Fruit fly (Drosophila melanogaster) whole organism, embryonic: Measurements from ENCODE around the gene pcm.
A peak's percentile ranks its signal among the peaks of the same experiment; 100 is the strongest.

ENCODE experiments used
- CG12155 ChIP-seq: fragments of 200-800 bp; sonication (Bioruptor generic); optimal IDR thresholded peaks from 3 replicates; lab custom pipeline; 2016; ENCODE audit warnings: missing biosample characterization, missing genetic modification characterization
- CG12659 ChIP-seq: fragments of 200-800 bp; sonication (Bioruptor generic); optimal IDR thresholded peaks from 3 replicates; lab custom pipeline; 2017; ENCODE audit warnings: mild to moderate bottlenecking, missing biosample characterization, missing genetic modification reagents, missing genetic modification characterization
- CG13424 ChIP-seq: fragments of 200-800 bp; sonication (Bioruptor generic); optimal IDR thresholded peaks from 2 replicates; lab custom pipeline; 2019; ENCODE audit warnings: missing biosample characterization, mild to moderate bottlenecking, missing genetic modification characterization, moderate library complexity
- CG13775 ChIP-seq: fragments of 200-800 bp; sonication (Bioruptor generic); optimal IDR thresholded peaks from 3 replicates; lab custom pipeline; 2017; ENCODE audit warnings: missing biosample characterization, mild to moderate bottlenecking, missing genetic modification characterization
- CG14860 ChIP-seq: fragments of 200-800 bp; sonication (Bioruptor generic); IDR thresholded peaks from 3 replicates; pipeline ENCODE4 v1.3.6; 2022; ENCODE audit warnings: missing biosample characterization, missing genetic modification characterization; ENCODE audit not compliant: partially characterized antibody
- CG1647 ChIP-seq: fragments of 200-800 bp; sonication (Bioruptor generic); optimal IDR thresholded peaks from 3 replicates; lab custom pipeline; 2016; ENCODE audit warnings: missing biosample characterization, missing genetic modification characterization
- CG1792 ChIP-seq: fragments of 200-800 bp; sonication (Bioruptor generic); optimal IDR thresholded peaks from 2 replicates; lab custom pipeline; 2016; ENCODE audit warnings: missing biosample characterization, missing genetic modification characterization
- CG30431 ChIP-seq: fragments of 200-800 bp; sonication (Bioruptor generic); optimal IDR thresholded peaks from 2 replicates; lab custom pipeline; 2017; ENCODE audit warnings: missing biosample characterization, missing genetic modification characterization
- CG4360 ChIP-seq: fragments of 200-800 bp; sonication (Bioruptor generic); IDR thresholded peaks from 2 replicates; pipeline ENCODE4 v1.3.6; 2022; ENCODE audit warnings: missing biosample characterization, missing genetic modification characterization
- CG4404 ChIP-seq: fragments of 200-800 bp; sonication (Bioruptor generic); IDR thresholded peaks from 2 replicates; pipeline ENCODE4 v1.3.6; 2022; ENCODE audit warnings: missing biosample characterization, missing genetic modification characterization
- CG6654 ChIP-seq: fragments of 200-800 bp; sonication (Bioruptor generic); optimal IDR thresholded peaks from 2 replicates; lab custom pipeline; 2017; ENCODE audit warnings: missing biosample characterization, mild to moderate bottlenecking, missing genetic modification characterization
- CG6765 ChIP-seq: fragments of 200-800 bp; sonication (Bioruptor generic); optimal IDR thresholded peaks from 3 replicates; lab custom pipeline; 2017; ENCODE audit warnings: missing biosample characterization, mild to moderate bottlenecking, missing genetic modification characterization
- CG7928 ChIP-seq: fragments of 200-800 bp; sonication (Bioruptor generic); optimal IDR thresholded peaks from 2 replicates; lab custom pipeline; 2017; ENCODE audit warnings: missing biosample characterization, mild to moderate bottlenecking, missing genetic modification characterization
- CG9876 ChIP-seq: fragments of 200-800 bp; sonication (Bioruptor generic); optimal IDR thresholded peaks from 2 replicates; lab custom pipeline; 2016; ENCODE audit warnings: missing biosample characterization, missing genetic modification characterization
- D ChIP-seq, 2 experiments: fragments of 200-800 bp in 1 of 2; fragments of >200 bp in 1 of 2; sonication (Bioruptor generic) in 1 of 2; optimal IDR thresholded peaks; 2 replicates in 1 of 2; 3 replicates in 1 of 2; lab custom pipeline; 2017; ENCODE audit warnings: mild to moderate bottlenecking in 1 of 2, missing biosample characterization in 1 of 2, missing genetic modification characterization in 1 of 2, missing genetic modification reagents in 1 of 2
- H15 ChIP-seq: fragments of 200-800 bp; sonication (Bioruptor generic); IDR thresholded peaks from 3 replicates; pipeline ENCODE4 v1.3.6; 2022; ENCODE audit warnings: missing biosample characterization, missing genetic modification characterization
- H2.0 ChIP-seq: fragments of 200-800 bp; sonication (Bioruptor generic); IDR thresholded peaks from 2 replicates; pipeline ENCODE4 v1.3.6; 2022; ENCODE audit warnings: missing biosample characterization, missing genetic modification characterization
- HmgD ChIP-seq: fragments of 200-800 bp; sonication (Bioruptor generic); optimal IDR thresholded peaks from 3 replicates; lab custom pipeline; 2016; ENCODE audit warnings: missing biosample characterization, missing genetic modification characterization
- HmgZ ChIP-seq: fragments of 200-800 bp; sonication (Bioruptor generic); optimal IDR thresholded peaks from 2 replicates; lab custom pipeline; 2018; ENCODE audit warnings: missing biosample characterization, mild to moderate bottlenecking, missing genetic modification characterization
- Hr39 ChIP-seq: fragments of >200 bp; optimal IDR thresholded peaks from 2 replicates; lab custom pipeline; 2017
- Nf-YA ChIP-seq: fragments of 200-800 bp; sonication (Bioruptor generic); IDR thresholded peaks from 2 replicates; pipeline ENCODE4 v1.3.6; 2022; ENCODE audit warnings: missing biosample characterization, missing genetic modification characterization
- Pdp1 ChIP-seq, 2 experiments: fragments of 200-800 bp; sonication (Bioruptor generic); optimal IDR thresholded peaks; 3 replicates each; lab custom pipeline; 2016; ENCODE audit warnings: missing biosample characterization in 2 of 2, missing genetic modification characterization in 2 of 2, mild to moderate bottlenecking in 1 of 2, moderate library complexity in 1 of 2
- Six4 ChIP-seq: fragments of 200-800 bp; sonication (Bioruptor generic); optimal IDR thresholded peaks from 2 replicates; lab custom pipeline; 2016; ENCODE audit warnings: missing biosample characterization, missing genetic modification characterization
- Ssrp ChIP-seq: fragments of 200-800 bp; sonication (Bioruptor generic); optimal IDR thresholded peaks from 2 replicates; lab custom pipeline; 2018; ENCODE audit warnings: missing biosample characterization, mild to moderate bottlenecking, missing genetic modification characterization, moderate library complexity
- abd-A ChIP-seq: fragments of 200-800 bp; sonication (Bioruptor generic); optimal IDR thresholded peaks from 3 replicates; lab custom pipeline; 2019; ENCODE audit warnings: missing biosample characterization, mild to moderate bottlenecking, missing genetic modification characterization, moderate library complexity
- aop ChIP-seq: fragments of 200-800 bp; sonication (Bioruptor generic); IDR thresholded peaks from 2 replicates; pipeline ENCODE4 v1.3.6; 2022; ENCODE audit warnings: missing biosample characterization, missing genetic modification characterization
- bowl ChIP-seq: fragments of 200-800 bp; sonication (Bioruptor generic); IDR thresholded peaks from 2 replicates; pipeline ENCODE4 v1.3.6; 2022; ENCODE audit warnings: missing biosample characterization, missing genetic modification characterization
- disco-r ChIP-seq: fragments of 200-800 bp; sonication (Bioruptor generic); optimal IDR thresholded peaks from 2 replicates; lab custom pipeline; 2016; ENCODE audit warnings: missing biosample characterization, missing genetic modification characterization
- dysf ChIP-seq: fragments of 200-800 bp; sonication (Bioruptor generic); IDR thresholded peaks from 3 replicates; pipeline ENCODE4 v1.3.6; 2022; ENCODE audit warnings: missing biosample characterization, missing genetic modification characterization
- fd96Cb ChIP-seq: fragments of 200-800 bp; sonication (Bioruptor generic); optimal IDR thresholded peaks from 2 replicates; lab custom pipeline; 2018; ENCODE audit warnings: missing biosample characterization, mild to moderate bottlenecking, missing genetic modification characterization, moderate library complexity
- fu2 ChIP-seq: fragments of 200-800 bp; sonication (Bioruptor generic); optimal IDR thresholded peaks from 2 replicates; lab custom pipeline; 2016; ENCODE audit warnings: missing biosample characterization, missing genetic modification characterization
- gce ChIP-seq: fragments of 200-800 bp; sonication (Bioruptor generic); IDR thresholded peaks from 3 replicates; pipeline ENCODE4 v1.3.6; 2022; ENCODE audit warnings: missing biosample characterization, missing genetic modification characterization
- gcm2 ChIP-seq: fragments of 200-800 bp; sonication (Bioruptor generic); optimal IDR thresholded peaks from 2 replicates; lab custom pipeline; 2016; ENCODE audit warnings: missing biosample characterization, missing genetic modification characterization
- grau ChIP-seq: fragments of 200-800 bp; optimal IDR thresholded peaks from 3 replicates; lab custom pipeline; 2019; ENCODE audit warnings: missing biosample characterization, mild to moderate bottlenecking, missing genetic modification characterization, moderate library complexity
- gro ChIP-seq: fragments of 200-800 bp; sonication (Bioruptor generic); optimal IDR thresholded peaks from 2 replicates; lab custom pipeline; 2016; ENCODE audit warnings: missing biosample characterization, missing genetic modification characterization
- kay ChIP-seq: fragments of 200-800 bp; sonication (Bioruptor generic); optimal IDR thresholded peaks from 2 replicates; lab custom pipeline; 2016; ENCODE audit warnings: missing biosample characterization, missing genetic modification characterization
- lmd ChIP-seq: fragments of 200-800 bp; sonication (Bioruptor generic); IDR thresholded peaks from 2 replicates; pipeline ENCODE4 v1.3.6; 2022; ENCODE audit warnings: missing biosample characterization, missing genetic modification characterization
- peb ChIP-seq: fragments of 200-800 bp; sonication (Bioruptor generic); IDR thresholded peaks from 2 replicates; pipeline ENCODE4 v1.3.6; 2022; ENCODE audit warnings: missing biosample characterization, missing genetic modification characterization
- ranshi ChIP-seq: fragments of 200-800 bp; sonication (Bioruptor generic); IDR thresholded peaks from 2 replicates; pipeline ENCODE4 v1.3.6; 2022; ENCODE audit warnings: missing biosample characterization, missing genetic modification characterization
- row ChIP-seq: fragments of 200-800 bp; sonication (Bioruptor generic); IDR thresholded peaks from 3 replicates; pipeline ENCODE4 v1.3.6; 2022; ENCODE audit warnings: missing biosample characterization, missing genetic modification characterization
- sens-2 ChIP-seq: fragments of 200-800 bp; sonication (Bioruptor generic); IDR thresholded peaks from 2 replicates; pipeline ENCODE4 v1.3.6; 2022; ENCODE audit warnings: missing biosample characterization, missing genetic modification characterization
- sima ChIP-seq: fragments of 200-800 bp; sonication (Bioruptor generic); optimal IDR thresholded peaks from 2 replicates; lab custom pipeline; 2016; ENCODE audit warnings: missing biosample characterization, missing genetic modification characterization
- slp2 ChIP-seq: fragments of 200-800 bp; sonication (Bioruptor generic); optimal IDR thresholded peaks from 2 replicates; lab custom pipeline; 2016; ENCODE audit warnings: missing biosample characterization, missing genetic modification characterization
- sna ChIP-seq: fragments of 200-800 bp; sonication (Bioruptor generic); IDR thresholded peaks from 2 replicates; pipeline ENCODE4 v1.3.6; 2022; ENCODE audit warnings: missing biosample characterization, missing genetic modification characterization; ENCODE audit not compliant: partially characterized antibody
- tap ChIP-seq: fragments of 200-800 bp; optimal IDR thresholded peaks from 3 replicates; lab custom pipeline; 2019; ENCODE audit warnings: missing biosample characterization, mild to moderate bottlenecking, missing genetic modification characterization, moderate library complexity
- tgo ChIP-seq: fragments of 200-800 bp; sonication (Bioruptor generic); IDR thresholded peaks from 3 replicates; pipeline ENCODE4 v1.3.6; 2022; ENCODE audit warnings: missing biosample characterization, missing genetic modification characterization
- toy ChIP-seq: fragments of 200-800 bp; sonication (Bioruptor generic); IDR thresholded peaks from 2 replicates; pipeline ENCODE4 v1.3.6; 2022; ENCODE audit warnings: missing biosample characterization, missing genetic modification characterization
- tup ChIP-seq: fragments of 200-800 bp; sonication (Bioruptor generic); optimal IDR thresholded peaks from 2 replicates; lab custom pipeline; 2016; ENCODE audit warnings: missing biosample characterization, mild to moderate bottlenecking, missing genetic modification characterization, moderate library complexity
- vfl ChIP-seq: fragments of 200-800 bp; sonication (Bioruptor generic); optimal IDR thresholded peaks from 2 replicates; lab custom pipeline; 2016; ENCODE audit warnings: missing biosample characterization, missing genetic modification characterization
- wdn ChIP-seq: fragments of 200-800 bp; sonication (Bioruptor generic); IDR thresholded peaks from 2 replicates; pipeline ENCODE4 v1.3.6; 2022; ENCODE audit warnings: missing biosample characterization, missing genetic modification characterization
- zen ChIP-seq: fragments of 200-800 bp; sonication (Bioruptor generic); optimal IDR thresholded peaks from 3 replicates; lab custom pipeline; 2018; ENCODE audit warnings: missing biosample characterization, mild to moderate bottlenecking, missing genetic modification characterization, moderate library complexity

The pcm gene

dm6 chrX:19521753-19522383 is 30.1 kb upstream of the pcm start, which contains the start of the genes Idh3a and CoRest (continued):
- TF ChIP-seq abd-A (tag; lab: Kevin White, UChicago): no peak
- no peak for TF ChIP-seq tgo (GFP tag; lab: Robert Waterston, UW)
- TF ChIP-seq CG13775 (GFP tag; lab: Kevin White, UChicago): peak; percentile 42
- TF ChIP-seq kay (GFP tag; lab: Kevin White, UChicago): no peak
- TF ChIP-seq sima (GFP tag; lab: Kevin White, UChicago): no peak
- no peak for TF ChIP-seq Nf-YA
- no peak for TF ChIP-seq D (optimal IDR thresholded peaks at IDR 0.05; lab: Kevin White, UChicago)
- TF ChIP-seq D (GFP tag; optimal IDR thresholded peaks at IDR 0.05; lab: Kevin White, UChicago): no peak
- TF ChIP-seq CG6765 (GFP tag; lab: Kevin White, UChicago): no peak
- TF ChIP-seq CG13424 (tag; lab: Kevin White, UChicago): peak; percentile 12
- peak; percentile 37; the same call in 1 of the 2 replicates for TF ChIP-seq sna
- TF ChIP-seq bowl: no peak
- TF ChIP-seq fd96Cb (tag; lab: Kevin White, UChicago): no peak
- no peak for TF ChIP-seq vfl (GFP tag; lab: Kevin White, UChicago)
- no peak for TF ChIP-seq aop (GFP tag; lab: Robert Waterston, UW)
- TF ChIP-seq zen (tag; lab: Kevin White, UChicago): no peak
- no peak for TF ChIP-seq CG4404 (GFP tag; lab: Robert Waterston, UW)
- TF ChIP-seq gce (GFP tag; lab: Robert Waterston, UW): no peak
- no peak for TF ChIP-seq CG30431 (GFP tag; lab: Kevin White, UChicago)
- no peak for TF ChIP-seq Ssrp (tag; lab: Kevin White, UChicago)
- TF ChIP-seq CG6654 (GFP tag; lab: Kevin White, UChicago): no peak
- TF ChIP-seq Pdp1 (GFP tag; optimal IDR thresholded peaks at IDR 0.05; lab: Kevin White, UChicago): peak in 1 of 2 experiments; percentile 36
- TF ChIP-seq sens-2: no peak
- no peak for TF ChIP-seq CG9876
- peak; percentile 21 for TF ChIP-seq grau (tag; lab: Kevin White, UChicago)
- TF ChIP-seq row (GFP tag; lab: Robert Waterston, UW): peak; percentile 54
- TF ChIP-seq toy (GFP tag; lab: Robert Waterston, UW): no peak
- no peak for TF ChIP-seq CG12155
- TF ChIP-seq CG1647: no peak
- peak; percentile 0 for TF ChIP-seq fu2
- TF ChIP-seq dysf: peak; percentile 53; the same call in 2 of the 3 replicates
- TF ChIP-seq wdn (GFP tag; lab: Robert Waterston, UW): no peak
- TF ChIP-seq slp2: no peak
- no peak for TF ChIP-seq ranshi (GFP tag; lab: Robert Waterston, UW)
- TF ChIP-seq tup (GFP tag; lab: Kevin White, UChicago): no peak
- no peak for TF ChIP-seq gro (GFP tag; lab: Kevin White, UChicago)
- TF ChIP-seq CG1792: no peak
- TF ChIP-seq CG7928 (GFP tag; lab: Kevin White, UChicago): peak; percentile 74
- peak; percentile 49 for TF ChIP-seq HmgD
- no peak for TF ChIP-seq tap (tag; lab: Kevin White, UChicago)
- no peak for TF ChIP-seq peb
- TF ChIP-seq disco-r (GFP tag; lab: Kevin White, UChicago): no peak
- TF ChIP-seq HmgZ (tag; lab: Kevin White, UChicago): no peak
- TF ChIP-seq lmd (GFP tag; lab: Robert Waterston, UW): no peak
- no peak for TF ChIP-seq Hr39
- peak; percentile 68; the same call in 2 of the 3 replicates for TF ChIP-seq CG14860 (GFP tag; lab: Robert Waterston, UW)
- 0 out of 2 replicates have a peak, but pooled peaks have one; percentile 21 for TF ChIP-seq H2.0 (GFP tag; lab: Robert Waterston, UW)
- no peak for TF ChIP-seq H15
- no peak for TF ChIP-seq Six4 (GFP tag; lab: Kevin White, UChicago)
- no peak for TF ChIP-seq CG4360
- TF ChIP-seq CG12659 (GFP tag; lab: Kevin White, UChicago): peak; percentile 28
- no peak for TF ChIP-seq gcm2 (GFP tag; lab: Kevin White, UChicago)
